Worm (Caenorhabditis elegans) whole organism, L3 larva: Measurements from ENCODE around the gene C33A12.19.

Experiments used
- ceh-28 ChIP-seq: fragments of 150-350 bp; optimal IDR thresholded peaks from 2 replicates; lab custom pipeline; 2014; ENCODE audit warnings: missing biosample characterization, missing genetic modification reagents, missing genetic modification characterization
- egl-27 ChIP-seq: sonication (generic microtip); optimal IDR thresholded peaks from 4 replicates; lab custom pipeline; 2017; ENCODE audit warnings: missing biosample characterization, missing genetic modification reagents, missing genetic modification characterization
- elt-3 ChIP-seq, 3 experiments: fragments of 150-350 bp in 1 of 3; sonication (generic microtip) in 2 of 3; optimal IDR thresholded peaks; 2 replicates in 2 of 3; 4 replicates in 1 of 3; lab custom pipeline; 2014 to 2017; ENCODE audit warnings: missing biosample characterization in 3 of 3, missing genetic modification characterization in 3 of 3
- fkh-10 ChIP-seq: sonication (generic microtip); optimal IDR thresholded peaks from 2 replicates; lab custom pipeline; 2017; ENCODE audit warnings: missing biosample characterization, missing genetic modification reagents, missing genetic modification characterization
- nfya-1 ChIP-seq: sonication (generic microtip); optimal IDR thresholded peaks from 2 replicates; lab custom pipeline; 2017; ENCODE audit warnings: missing genetic modification characterization, mild to moderate bottlenecking, missing compliant biosample characterization, antibody characterized with exemption, moderate library complexity; ENCODE audit not compliant: insufficient read depth
- nhr-28 ChIP-seq: fragments of 150-350 bp; optimal IDR thresholded peaks from 2 replicates; lab custom pipeline; 2014; ENCODE audit warnings: missing biosample characterization, missing genetic modification characterization
- skn-1 ChIP-seq: fragments of 150-350 bp; optimal IDR thresholded peaks from 2 replicates; lab custom pipeline; 2014; ENCODE audit warnings: missing biosample characterization, missing genetic modification characterization
- snpc-4 ChIP-seq: fragments of 150-350 bp; optimal IDR thresholded peaks from 2 replicates; lab custom pipeline; 2014; ENCODE audit warnings: missing biosample characterization, missing genetic modification characterization
- tbx-2 ChIP-seq: sonication (generic microtip); optimal IDR thresholded peaks from 2 replicates; lab custom pipeline; 2016; ENCODE audit warnings: mild to moderate bottlenecking, missing genetic modification characterization, missing compliant biosample characterization
- unc-39 ChIP-seq: sonication (generic microtip); optimal IDR thresholded peaks from 4 replicates; lab custom pipeline; 2017; ENCODE audit warnings: missing biosample characterization, missing genetic modification characterization
- unc-62 ChIP-seq: fragments of 150-350 bp; sonication (generic microtip); optimal IDR thresholded peaks from 4 replicates; lab custom pipeline; 2014; ENCODE audit warnings: missing biosample characterization, missing genetic modification reagents, missing genetic modification characterization

ce11 chrIV:9480936-9481335 lies 35.9 kb upstream of the C33A12.19 start, which contains the start of gene cng-3:
- TF ChIP-seq snpc-4 (tag; lab: Kevin White, UChicago): no peak
- TF ChIP-seq skn-1 (tag; lab: Kevin White, UChicago): no peak
- TF ChIP-seq ceh-28 (tag; lab: Kevin White, UChicago): no peak
- no peak for TF ChIP-seq nfya-1 (tag; lab: Kevin White, UChicago)
- no peak for TF ChIP-seq egl-27 (tag; lab: Kevin White, UChicago)
- TF ChIP-seq nhr-28 (tag; lab: Kevin White, UChicago): no peak
- no peak for TF ChIP-seq elt-3 (tag; optimal IDR thresholded peaks at IDR 0.05; lab: Kevin White, UChicago)
- no peak for TF ChIP-seq unc-62 (GFP tag; lab: Kevin White, UChicago)
- no peak for TF ChIP-seq tbx-2 (tag; lab: Kevin White, UChicago)
- no peak for TF ChIP-seq fkh-10 (GFP tag; lab: Kevin White, UChicago)
- TF ChIP-seq unc-39 (tag; lab: Kevin White, UChicago): no peak
